Worm (Caenorhabditis elegans) whole organism, young adult: ENCODE results near the gene sand-1.

Experiments used
- B0035.1 ChIP-seq: sonication (generic microtip); optimal IDR thresholded peaks from 2 replicates; lab custom pipeline; 2016; ENCODE audit warnings: missing genetic modification characterization, mild to moderate bottlenecking, missing compliant biosample characterization, missing genotype, missing genetic modification reagents
- B0261.1 ChIP-seq: sonication (generic microtip); optimal IDR thresholded peaks from 2 replicates; lab custom pipeline; 2016; ENCODE audit warnings: mild to moderate bottlenecking, missing genetic modification characterization, moderate library complexity, missing compliant biosample characterization
- C17E4.6 ChIP-seq: fragments of 200-800 bp; sonication (Bioruptor generic); IDR thresholded peaks from 2 replicates; pipeline ENCODE4 v1.3.6; 2022; ENCODE audit warnings: missing genetic modification reagents, missing genetic modification characterization, missing compliant biosample characterization
- D2030.7 ChIP-seq: fragments of 200-800 bp; sonication (Bioruptor generic); IDR thresholded peaks from 2 replicates; pipeline ENCODE4 v1.3.6; 2022; ENCODE audit warnings: missing genetic modification reagents, missing genetic modification characterization, missing compliant biosample characterization
- F10E7.11 ChIP-seq: sonication (generic microtip); optimal IDR thresholded peaks from 2 replicates; lab custom pipeline; 2017; ENCODE audit warnings: mild to moderate bottlenecking, missing genetic modification characterization, moderate library complexity, missing compliant biosample characterization
- F23B12.7 ChIP-seq: sonication (generic microtip); optimal IDR thresholded peaks from 2 replicates; lab custom pipeline; 2017; ENCODE audit warnings: missing genetic modification characterization, mild to moderate bottlenecking, missing compliant biosample characterization, antibody characterized with exemption, moderate library complexity; ENCODE audit not compliant: insufficient read depth
- F33H1.4 ChIP-seq: fragments of 200-800 bp; sonication (Bioruptor generic); IDR thresholded peaks from 2 replicates; pipeline ENCODE4 v1.3.6; 2022; ENCODE audit warnings: missing genetic modification reagents, missing genetic modification characterization, missing compliant biosample characterization
- F39B2.1 ChIP-seq: fragments of 200-800 bp; sonication (Bioruptor generic); IDR thresholded peaks from 2 replicates; pipeline ENCODE4 v1.3.6; 2022; ENCODE audit warnings: missing genetic modification reagents, missing genetic modification characterization, missing compliant biosample characterization
- F49E8.2 ChIP-seq: sonication (generic microtip); optimal IDR thresholded peaks from 3 replicates; lab custom pipeline; 2017; ENCODE audit warnings: missing genetic modification characterization, mild to moderate bottlenecking, missing compliant biosample characterization, antibody characterized with exemption, moderate library complexity; ENCODE audit not compliant: insufficient read depth
- F55B11.4 ChIP-seq: sonication (generic microtip); optimal IDR thresholded peaks from 2 replicates; lab custom pipeline; 2016; ENCODE audit warnings: missing compliant biosample characterization, missing genetic modification characterization, borderline replicate concordance; ENCODE audit not compliant: insufficient read depth
- F57C9.4 ChIP-seq: sonication (generic microtip); optimal IDR thresholded peaks from 2 replicates; lab custom pipeline; 2017; ENCODE audit warnings: mild to moderate bottlenecking, missing genetic modification characterization, missing compliant biosample characterization
- K12H6.12 ChIP-seq: fragments of 200-800 bp; sonication (Bioruptor generic); optimal IDR thresholded peaks from 2 replicates; lab custom pipeline; 2018; ENCODE audit warnings: mild to moderate bottlenecking, missing genetic modification characterization, missing compliant biosample characterization
- Y53F4B.3 ChIP-seq: fragments of 200-800 bp; sonication (Bioruptor generic); IDR thresholded peaks from 2 replicates; pipeline ENCODE4 v1.3.6; 2022; ENCODE audit warnings: missing genetic modification reagents, missing genetic modification characterization, missing compliant biosample characterization
- attf-3 ChIP-seq: fragments of 200-800 bp; sonication (Bioruptor generic); conservative IDR thresholded peaks from 2 replicates; pipeline ENCODE4 v1.3.6; 2022; ENCODE audit warnings: missing genetic modification reagents, missing genetic modification characterization, missing compliant biosample characterization
- attf-6 ChIP-seq: fragments of 200-800 bp; sonication (Bioruptor generic); IDR thresholded peaks from 2 replicates; pipeline ENCODE4 v1.3.6; 2022; ENCODE audit warnings: missing genetic modification reagents, missing genetic modification characterization, missing compliant biosample characterization
- bed-2 ChIP-seq: fragments of 200-800 bp; sonication (Bioruptor generic); IDR thresholded peaks from 2 replicates; pipeline ENCODE4 v1.3.6; 2022; ENCODE audit warnings: missing genetic modification reagents, missing genetic modification characterization, missing compliant biosample characterization
- cebp-1 ChIP-seq, 2 experiments: fragments of 200-800 bp in 1 of 2; sonication (Bioruptor generic) in 1 of 2; sonication (generic microtip) in 1 of 2; IDR thresholded peaks in 1 of 2; optimal IDR thresholded peaks in 1 of 2; 2 replicates each; pipeline versions ENCODE4 v1.3.6 to Lab custom; 2017 to 2022; ENCODE audit warnings: missing compliant biosample characterization in 2 of 2, missing genetic modification characterization in 2 of 2, mild to moderate bottlenecking in 1 of 2, missing genetic modification reagents in 1 of 2, moderate library complexity in 1 of 2
- cebp-2 ChIP-seq: fragments of 200-800 bp; sonication (Bioruptor generic); IDR thresholded peaks from 2 replicates; pipeline ENCODE4 v1.3.6; 2022; ENCODE audit warnings: missing genetic modification characterization, missing compliant biosample characterization
- ceh-79 ChIP-seq: sonication (generic microtip); optimal IDR thresholded peaks from 2 replicates; lab custom pipeline; 2017; ENCODE audit warnings: mild to moderate bottlenecking, missing genetic modification characterization, missing compliant biosample characterization
- ceh-91 ChIP-seq: fragments of 200-800 bp; sonication (Bioruptor generic); IDR thresholded peaks from 2 replicates; pipeline ENCODE4 v1.3.6; 2022; ENCODE audit warnings: missing genetic modification reagents, missing genetic modification characterization, missing compliant biosample characterization
- die-1 ChIP-seq: sonication (generic microtip); optimal IDR thresholded peaks from 2 replicates; lab custom pipeline; 2016; ENCODE audit warnings: missing genotype, mild to moderate bottlenecking, missing genetic modification characterization, missing compliant biosample characterization
- dpff-1 ChIP-seq: sonication (generic microtip); optimal IDR thresholded peaks from 2 replicates; lab custom pipeline; 2017; ENCODE audit warnings: mild to moderate bottlenecking, missing genetic modification characterization, missing compliant biosample characterization
- egrh-3 ChIP-seq: fragments of 200-800 bp; sonication (Bioruptor generic); IDR thresholded peaks from 2 replicates; pipeline ENCODE4 v1.3.6; 2022; ENCODE audit warnings: missing genetic modification reagents, missing genetic modification characterization, missing compliant biosample characterization
- fkh-3 ChIP-seq: sonication (generic microtip); optimal IDR thresholded peaks from 2 replicates; lab custom pipeline; 2016; ENCODE audit warnings: mild to moderate bottlenecking, missing genetic modification characterization, missing compliant biosample characterization
- hmg-1.2 ChIP-seq: fragments of 200-800 bp; sonication (Bioruptor generic); IDR thresholded peaks from 2 replicates; pipeline ENCODE4 v1.3.6; 2022; ENCODE audit warnings: missing genetic modification reagents, missing genetic modification characterization, missing compliant biosample characterization
- hrde-1 ChIP-seq: sonication (generic microtip); optimal IDR thresholded peaks from 2 replicates; lab custom pipeline; 2016; ENCODE audit warnings: missing genetic modification characterization, mild to moderate bottlenecking, missing compliant biosample characterization, moderate library complexity, missing genotype, missing genetic modification reagents, borderline replicate concordance
- hsf-1 ChIP-seq: fragments of 200-800 bp; sonication (Bioruptor generic); IDR thresholded peaks from 2 replicates; pipeline ENCODE4 v1.3.6; 2022; ENCODE audit warnings: missing genetic modification reagents, missing genetic modification characterization, missing compliant biosample characterization
- let-607 ChIP-seq, 2 experiments: fragments of 200-800 bp in 1 of 2; sonication (Bioruptor generic) in 1 of 2; sonication (generic microtip) in 1 of 2; optimal IDR thresholded peaks; 2 replicates each; lab custom pipeline; 2016 to 2018; ENCODE audit warnings: mild to moderate bottlenecking in 2 of 2, missing compliant biosample characterization in 2 of 2, missing genetic modification characterization in 2 of 2, moderate library complexity in 2 of 2, missing genotype in 1 of 2
- lir-1 ChIP-seq: fragments of 200-800 bp; sonication (Bioruptor generic); conservative IDR thresholded peaks from 2 replicates; pipeline ENCODE4 v1.3.6; 2022; ENCODE audit warnings: missing genetic modification reagents, missing genetic modification characterization, missing compliant biosample characterization
- lsl-1 ChIP-seq: fragments of 200-800 bp; sonication (Bioruptor generic); optimal IDR thresholded peaks from 2 replicates; lab custom pipeline; 2018; ENCODE audit warnings: mild to moderate bottlenecking, missing genetic modification characterization, moderate library complexity, missing compliant biosample characterization
- lsy-27 ChIP-seq: sonication (generic microtip); optimal IDR thresholded peaks from 2 replicates; lab custom pipeline; 2017; ENCODE audit warnings: missing genetic modification characterization, mild to moderate bottlenecking, missing compliant biosample characterization, antibody characterized with exemption, missing genotype, borderline replicate concordance; ENCODE audit not compliant: insufficient read depth
- madf-6 ChIP-seq: fragments of 200-800 bp; sonication (Bioruptor generic); IDR thresholded peaks from 2 replicates; pipeline ENCODE4 v1.3.6; 2022; ENCODE audit warnings: missing genetic modification reagents, missing genetic modification characterization, missing compliant biosample characterization
- madf-8 ChIP-seq: fragments of 200-800 bp; sonication (Bioruptor generic); conservative IDR thresholded peaks from 2 replicates; pipeline ENCODE4 v1.3.6; 2022; ENCODE audit warnings: missing genetic modification reagents, missing genetic modification characterization, missing compliant biosample characterization
- nfya-2 ChIP-seq: fragments of 200-800 bp; sonication (Bioruptor generic); IDR thresholded peaks from 2 replicates; pipeline ENCODE4 v1.3.6; 2022; ENCODE audit warnings: missing genetic modification reagents, missing genetic modification characterization, missing compliant biosample characterization
- nhr-179 ChIP-seq: sonication (generic microtip); optimal IDR thresholded peaks from 2 replicates; lab custom pipeline; 2016; ENCODE audit warnings: mild to moderate bottlenecking, missing genetic modification characterization, missing compliant biosample characterization
- nhr-27 ChIP-seq: fragments of 200-800 bp; sonication (Bioruptor generic); optimal IDR thresholded peaks from 2 replicates; lab custom pipeline; 2018; ENCODE audit warnings: mild to moderate bottlenecking, missing genetic modification characterization, moderate library complexity, missing compliant biosample characterization
- sea-2 ChIP-seq: fragments of 200-800 bp; sonication (Bioruptor generic); IDR thresholded peaks from 2 replicates; pipeline ENCODE4 v1.3.6; 2022; ENCODE audit warnings: missing genetic modification characterization, missing compliant biosample characterization
- snpc-4 ChIP-seq, 5 experiments: fragments of 150-350 bp in 1 of 5; sonication (generic microtip) in 4 of 5; optimal IDR thresholded peaks; 2 replicates each; lab custom pipeline; 2014 to 2018; ENCODE audit warnings: missing genetic modification characterization in 5 of 5, missing biosample characterization in 3 of 5, antibody characterized with exemption in 2 of 5, mild to moderate bottlenecking in 2 of 5, missing compliant biosample characterization in 2 of 5, missing genotype in 2 of 5, moderate library complexity in 2 of 5, missing genetic modification reagents in 1 of 5
- tbp1 ChIP-seq: fragments of 200-800 bp; sonication (Bioruptor generic); optimal IDR thresholded peaks from 2 replicates; lab custom pipeline; 2018; ENCODE audit warnings: mild to moderate bottlenecking, missing genetic modification characterization, missing compliant biosample characterization
- tbx-9 ChIP-seq: sonication (generic microtip); optimal IDR thresholded peaks from 2 replicates; lab custom pipeline; 2016; ENCODE audit warnings: borderline replicate concordance, missing genetic modification characterization, inconsistent platforms, missing compliant biosample characterization
- tlf-1 ChIP-seq: fragments of 200-800 bp; sonication (Bioruptor generic); optimal IDR thresholded peaks from 2 replicates; lab custom pipeline; 2018; ENCODE audit warnings: mild to moderate bottlenecking, missing genetic modification characterization, missing compliant biosample characterization
- unc-130 ChIP-seq: sonication (generic microtip); optimal IDR thresholded peaks from 2 replicates; lab custom pipeline; 2016; ENCODE audit warnings: missing genetic modification reagents, missing genetic modification characterization, missing compliant biosample characterization
- xnd-1 ChIP-seq: sonication (generic microtip); optimal IDR thresholded peaks from 2 replicates; lab custom pipeline; 2016; ENCODE audit warnings: missing genotype, missing genetic modification reagents, missing genetic modification characterization, missing compliant biosample characterization
- zim-3 ChIP-seq: sonication (generic microtip); optimal IDR thresholded peaks from 2 replicates; lab custom pipeline; 2017; ENCODE audit warnings: mild to moderate bottlenecking, missing genetic modification characterization, moderate library complexity, missing compliant biosample characterization

sand-1 gene

DNA sequence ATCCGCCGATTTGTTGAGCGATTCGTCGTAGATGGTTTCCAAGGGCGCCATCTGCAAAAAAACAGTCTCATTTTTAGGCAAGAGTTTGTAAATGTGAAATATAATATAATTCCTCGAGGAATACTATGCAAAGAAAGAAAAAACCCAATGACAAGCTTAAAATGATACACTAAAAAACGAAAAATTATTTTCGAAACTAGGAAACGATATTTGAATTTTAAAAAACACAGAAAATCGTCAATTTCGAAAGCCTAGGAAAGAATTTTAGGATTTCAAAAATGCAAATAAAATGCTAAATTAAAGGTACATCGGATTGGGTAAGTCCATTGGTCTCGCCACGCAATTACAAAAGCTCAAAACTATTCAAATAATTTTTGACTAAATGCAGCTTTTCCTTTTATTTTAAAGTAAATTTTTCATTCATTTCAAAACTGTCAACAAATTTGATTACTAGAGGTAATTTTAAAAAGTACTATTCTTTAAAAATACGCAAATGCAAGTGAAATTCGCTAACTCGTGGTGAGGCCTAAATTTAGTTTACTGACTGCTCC is 24.9 kb downstream of the sand-1 start, which contains the start of the genes htp-1 and ZK616.5:
Gene htp-1, minus strand, starts transcription at position 51 of the 551 bp plus-strand sequence.
Gene ZK616.5, plus strand, starts transcription at position 423 of the 551 bp plus-strand sequence.
- peak; percentile 7 for TF ChIP-seq F49E8.2 (tag; lab: Kevin White, UChicago)
- TF ChIP-seq C17E4.6, result no peak
- TF ChIP-seq lsl-1 (GFP tag; lab: Kevin White, UChicago), result peak; percentile 79
- TF ChIP-seq attf-3 (GFP tag; lab: Robert Waterston, UW), result no peak
- TF ChIP-seq Y53F4B.3 (GFP tag; lab: Robert Waterston, UW), result no peak
- peak; percentile 41; the same call in 1 of the 2 replicates for TF ChIP-seq madf-6 (GFP tag; lab: Robert Waterston, UW)
- no peak for TF ChIP-seq zim-3
- TF ChIP-seq hrde-1 (tag; lab: Kevin White, UChicago), result no peak
- no peak for TF ChIP-seq xnd-1
- TF ChIP-seq die-1, result no peak
- no peak for TF ChIP-seq fkh-3
- TF ChIP-seq snpc-4 (GFP tag; optimal IDR thresholded peaks at IDR 0.05; lab: Kevin White, UChicago), result no peak
- TF ChIP-seq snpc-4 (tag; optimal IDR thresholded peaks at IDR 0.05; lab: Kevin White, UChicago), result peak in 3 of 4 experiments; percentile 19 to 67 (median 63)
- no peak for TF ChIP-seq cebp-1 (GFP tag; IDR thresholded peaks at IDR 0.05; lab: Robert Waterston, UW)
- TF ChIP-seq cebp-1 (tag; optimal IDR thresholded peaks at IDR 0.05; lab: Kevin White, UChicago), result no peak
- peak; percentile 67 for TF ChIP-seq F33H1.4 (GFP tag; lab: Robert Waterston, UW)
- TF ChIP-seq tbx-9, result no peak
- TF ChIP-seq hmg-1.2 (GFP tag; lab: Robert Waterston, UW), result no peak
- no peak for TF ChIP-seq attf-6 (GFP tag; lab: Robert Waterston, UW)
- no peak for TF ChIP-seq madf-8 (GFP tag; lab: Robert Waterston, UW)
- no peak for TF ChIP-seq F10E7.11 (tag; lab: Kevin White, UChicago)
- TF ChIP-seq egrh-3 (GFP tag; lab: Robert Waterston, UW), result no peak
- TF ChIP-seq F39B2.1 (GFP tag; lab: Robert Waterston, UW), result no peak
- no peak for TF ChIP-seq cebp-2

DNA sequence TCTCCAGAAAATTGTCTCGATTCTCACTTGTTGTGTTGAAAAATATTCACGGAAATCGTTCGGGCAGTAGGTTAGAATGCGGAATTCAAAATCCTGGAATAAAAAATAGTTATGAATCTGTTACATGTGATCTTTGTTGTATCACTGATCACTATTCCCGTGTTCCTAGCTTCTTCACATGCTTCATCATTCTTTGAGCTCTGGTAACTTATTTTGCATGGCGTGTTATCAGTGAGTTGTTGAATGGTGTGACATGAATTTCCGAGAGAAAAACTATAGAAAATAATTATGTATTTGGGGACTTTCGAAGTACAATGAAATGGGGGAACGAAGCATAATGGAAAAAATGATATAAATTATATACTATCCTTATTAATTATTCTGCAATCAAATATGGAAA is 26.9 kb downstream of the sand-1 start:
- TF ChIP-seq tbx-9 (no peak), nfya-2 (GFP tag; lab: Robert Waterston, UW) (no peak), nhr-27 (tag; lab: Kevin White, UChicago) (no peak), tlf-1 (peak; percentile 1), B0035.1 (tag; lab: Kevin White, UChicago) (no peak), lir-1 (GFP tag; lab: Robert Waterston, UW) (no peak), nhr-179 (tag; lab: Kevin White, UChicago) (no peak), B0261.1 (no peak), F55B11.4 (tag; lab: Kevin White, UChicago) (no peak), attf-6 (GFP tag; lab: Robert Waterston, UW) (0 out of 2 replicates have a peak, but pooled peaks have one; percentile 46), tbp1 (GFP tag; lab: Kevin White, UChicago) (no peak), hrde-1 (tag; lab: Kevin White, UChicago) (no peak), unc-130 (GFP tag; lab: Kevin White, UChicago) (no peak), F23B12.7 (tag; lab: Kevin White, UChicago) (no peak), hmg-1.2 (GFP tag; lab: Robert Waterston, UW) (0 out of 2 replicates have a peak, but pooled peaks have one; percentile 16), sea-2 (GFP tag; lab: Robert Waterston, UW) (no peak), lsy-27 (tag; lab: Kevin White, UChicago) (no peak), let-607 (tag; optimal IDR thresholded peaks at IDR 0.05; lab: Kevin White, UChicago) (no peak), dpff-1 (tag; lab: Kevin White, UChicago) (no peak), F57C9.4 (tag; lab: Kevin White, UChicago) (no peak), F39B2.1 (GFP tag; lab: Robert Waterston, UW) (no peak), hsf-1 (no peak), ceh-91 (GFP tag; lab: Robert Waterston, UW) (no peak), bed-2 (no peak), ceh-79 (tag; lab: Kevin White, UChicago) (no peak), madf-6 (GFP tag; lab: Robert Waterston, UW) (no peak), D2030.7 (GFP tag; lab: Robert Waterston, UW) (no peak), K12H6.12 (tag; lab: Kevin White, UChicago) (no peak)
